Fruit fly (Drosophila melanogaster) whole organism: Measurements from ENCODE around the gene CG7330.

Experiments
- CG8478 ChIP-seq: fragments of >200 bp; optimal IDR thresholded peaks from 2 replicates; lab custom pipeline; 2018; ENCODE audit warnings: inconsistent platforms
- Dll ChIP-seq: fragments of >200 bp; optimal IDR thresholded peaks from 2 replicates; lab custom pipeline; 2017
- pan ChIP-seq: fragments of >200 bp; optimal IDR thresholded peaks from 2 replicates; lab custom pipeline; 2017
- psq ChIP-seq: fragments of >200 bp; optimal IDR thresholded peaks from 2 replicates; lab custom pipeline; 2017

dm6 chr3L:18200164-18200563, 51.4 kb downstream of the CG7330 start:
- TF ChIP-seq psq (lab: Kevin White, UChicago) = no peak
- no peak for TF ChIP-seq pan
- TF ChIP-seq CG8478 (lab: Kevin White, UChicago) = no peak
- TF ChIP-seq Dll (lab: Kevin White, UChicago) = no peak
